Fruit fly (Drosophila melanogaster) whole organism, prepupa: Measurements from ENCODE around the gene CG1394.
A peak's percentile ranks its signal among the peaks of the same experiment; 100 is the strongest.

ENCODE experiments used
- CG31627 ChIP-seq: fragments of 200-800 bp; sonication (Bioruptor generic); optimal IDR thresholded peaks from 3 replicates; lab custom pipeline; 2016; ENCODE audit warnings: missing biosample characterization, missing genetic modification characterization
- CG34406 ChIP-seq: fragments of 200-800 bp; sonication (Bioruptor generic); optimal IDR thresholded peaks from 3 replicates; lab custom pipeline; 2016; ENCODE audit warnings: missing biosample characterization, missing genetic modification characterization
- Gug ChIP-seq: fragments of 200-800 bp; sonication (Bioruptor generic); IDR thresholded peaks from 2 replicates; pipeline ENCODE4 v1.3.6; 2022; ENCODE audit warnings: missing biosample characterization, missing genetic modification characterization

DNA sequence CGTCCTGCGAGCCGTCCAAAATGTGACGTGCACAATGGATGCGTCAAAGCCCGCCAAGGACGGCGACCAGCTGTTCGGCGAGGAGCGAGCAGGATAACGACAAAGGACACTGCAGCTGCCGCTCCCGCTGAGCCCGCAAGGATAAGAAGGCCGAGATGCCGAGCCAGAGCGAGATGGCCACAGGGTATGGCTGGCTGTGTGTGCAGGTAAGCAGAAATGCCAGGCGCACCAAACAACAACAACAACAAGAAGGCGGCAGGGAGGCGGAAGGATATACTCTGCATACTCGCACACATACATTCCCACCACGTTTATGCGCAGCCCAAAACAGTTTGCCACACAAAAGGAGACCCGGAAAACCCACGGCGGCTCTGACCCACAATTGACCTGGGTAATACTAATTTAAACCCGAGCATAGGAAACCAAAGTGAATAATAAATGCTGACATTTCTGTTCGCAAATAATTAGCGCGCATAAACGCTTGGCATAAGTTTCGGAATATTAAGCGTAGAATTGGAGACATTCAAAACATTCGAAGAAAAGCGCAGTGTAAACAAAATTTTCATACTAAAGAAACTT is 23.8 kb downstream of the CG1394 start:
- TF ChIP-seq Gug (GFP tag; lab: Robert Waterston, UW): 0 out of 2 replicates have a peak, but pooled peaks have one; percentile 9
- TF ChIP-seq CG31627: peak; percentile 30
- peak; percentile 6 for TF ChIP-seq CG34406
